Worm (Caenorhabditis elegans) whole organism, young adult: ENCODE results near the gene orai-1.
"Not testable (repeated sequence)": the region's sequence is repeated elsewhere in the genome, so short reads cannot be mapped to it uniquely, and the experiment has no call there.

Experiments used
- hmg-1.2 ChIP-seq: fragments of 200-800 bp; sonication (Bioruptor generic); IDR thresholded peaks from 2 replicates; pipeline ENCODE4 v1.3.6; 2022; ENCODE audit warnings: missing genetic modification reagents, missing genetic modification characterization, missing compliant biosample characterization
- madf-6 ChIP-seq: fragments of 200-800 bp; sonication (Bioruptor generic); IDR thresholded peaks from 2 replicates; pipeline ENCODE4 v1.3.6; 2022; ENCODE audit warnings: missing genetic modification reagents, missing genetic modification characterization, missing compliant biosample characterization
- mxl-1 ChIP-seq: sonication (generic microtip); optimal IDR thresholded peaks from 2 replicates; lab custom pipeline; 2016; ENCODE audit warnings: missing genetic modification characterization, missing compliant biosample characterization
- nhr-90 ChIP-seq: sonication (generic microtip); optimal IDR thresholded peaks from 2 replicates; lab custom pipeline; 2016; ENCODE audit warnings: missing genotype, mild to moderate bottlenecking, missing genetic modification characterization, missing compliant biosample characterization
- snpc-4 ChIP-seq, 5 experiments: fragments of 150-350 bp in 1 of 5; sonication (generic microtip) in 4 of 5; optimal IDR thresholded peaks; 2 replicates each; lab custom pipeline; 2014 to 2018; ENCODE audit warnings: missing genetic modification characterization in 5 of 5, missing biosample characterization in 3 of 5, antibody characterized with exemption in 2 of 5, mild to moderate bottlenecking in 2 of 5, missing compliant biosample characterization in 2 of 5, missing genotype in 2 of 5, moderate library complexity in 2 of 5, missing genetic modification reagents in 1 of 5

DNA sequence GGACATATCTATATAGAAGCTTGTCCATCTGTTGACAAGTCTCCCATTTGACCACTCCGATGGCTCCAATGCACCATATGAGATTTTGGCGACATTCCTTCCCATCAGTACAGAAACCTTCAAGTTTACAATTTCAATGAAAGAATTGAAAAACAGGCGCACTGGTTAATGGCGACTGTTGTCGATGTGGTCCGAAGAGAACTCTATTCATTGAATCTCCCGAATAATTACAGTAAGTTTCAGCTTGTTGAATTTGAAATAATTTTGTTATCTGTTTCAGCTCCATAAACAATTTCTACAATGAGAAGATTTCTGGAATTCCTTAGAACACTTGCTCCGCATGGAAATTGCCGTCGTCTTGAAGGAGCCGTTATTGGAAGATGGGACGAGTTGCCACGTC, 42.3 kb downstream of the orai-1 start, which contains the start of gene elf-1:
- TF ChIP-seq mxl-1 (tag; lab: Kevin White, UChicago); madf-6 (GFP tag; lab: Robert Waterston, UW); hmg-1.2 (GFP tag; lab: Robert Waterston, UW); nhr-90; snpc-4 (GFP tag; optimal IDR thresholded peaks at IDR 0.05; lab: Kevin White, UChicago); snpc-4 (tag; optimal IDR thresholded peaks at IDR 0.05; lab: Kevin White, UChicago): not testable (repeated sequence)
